Fruit fly (Drosophila melanogaster) whole organism, adult: ENCODE data around the gene CG13720.
A peak's percentile ranks its signal among the peaks of the same experiment; 100 is the strongest.

Experiments
- CG11617 ChIP-seq: fragments of 200-800 bp; sonication (Bioruptor generic); optimal IDR thresholded peaks from 2 replicates; lab custom pipeline; 2017; ENCODE audit warnings: mild to moderate bottlenecking, missing biosample characterization, missing genetic modification reagents, missing genetic modification characterization
- CG12768 ChIP-seq: fragments of 200-800 bp; sonication (Bioruptor generic); optimal IDR thresholded peaks from 2 replicates; lab custom pipeline; 2017; ENCODE audit warnings: missing biosample characterization, missing genetic modification characterization, mild to moderate bottlenecking, moderate library complexity, missing genetic modification reagents
- CG14711 ChIP-seq: fragments of 200-800 bp; sonication (Bioruptor generic); optimal IDR thresholded peaks from 2 replicates; lab custom pipeline; 2018; ENCODE audit warnings: missing biosample characterization, mild to moderate bottlenecking, missing genetic modification characterization, moderate library complexity
- CG1620 ChIP-seq: fragments of 200-800 bp; sonication (Bioruptor generic); optimal IDR thresholded peaks from 2 replicates; lab custom pipeline; 2016; ENCODE audit warnings: missing biosample characterization, missing genetic modification characterization
- CG33017 ChIP-seq: fragments of 200-800 bp; sonication (Bioruptor generic); optimal IDR thresholded peaks from 2 replicates; lab custom pipeline; 2018; ENCODE audit warnings: missing biosample characterization, mild to moderate bottlenecking, missing genetic modification characterization, moderate library complexity
- CG5204 ChIP-seq: fragments of 200-800 bp; sonication (Bioruptor generic); optimal IDR thresholded peaks from 2 replicates; lab custom pipeline; 2016; ENCODE audit warnings: missing biosample characterization, missing genetic modification characterization
- CG7045 ChIP-seq: fragments of 200-800 bp; sonication (Bioruptor generic); optimal IDR thresholded peaks from 2 replicates; lab custom pipeline; 2017; ENCODE audit warnings: missing biosample characterization, mild to moderate bottlenecking, missing genetic modification characterization
- CG7101 ChIP-seq: fragments of 200-800 bp; sonication (Bioruptor generic); optimal IDR thresholded peaks from 2 replicates; lab custom pipeline; 2018; ENCODE audit warnings: missing biosample characterization, mild to moderate bottlenecking, missing genetic modification characterization, moderate library complexity
- Clk ChIP-seq: fragments of 200-800 bp; sonication (Bioruptor generic); optimal IDR thresholded peaks from 2 replicates; lab custom pipeline; 2017; ENCODE audit warnings: missing biosample characterization, missing genetic modification characterization
- Crg-1 ChIP-seq: fragments of 200-800 bp; sonication (Bioruptor generic); optimal IDR thresholded peaks from 2 replicates; lab custom pipeline; 2016; ENCODE audit warnings: missing biosample characterization, missing genetic modification characterization
- Hr96 ChIP-seq: fragments of 200-800 bp; sonication (Bioruptor generic); optimal IDR thresholded peaks from 2 replicates; lab custom pipeline; 2016; ENCODE audit warnings: missing biosample characterization, missing genetic modification characterization
- Mnt ChIP-seq: fragments of 200-800 bp; sonication (Bioruptor generic); optimal IDR thresholded peaks from 2 replicates; lab custom pipeline; 2016; ENCODE audit warnings: missing biosample characterization, mild to moderate bottlenecking, missing genetic modification characterization
- bab1 ChIP-seq: fragments of 200-800 bp; sonication (Bioruptor generic); optimal IDR thresholded peaks from 3 replicates; lab custom pipeline; 2019; ENCODE audit warnings: missing biosample characterization, mild to moderate bottlenecking, missing genetic modification characterization, moderate library complexity
- cic ChIP-seq: fragments of 200-800 bp; sonication (Bioruptor generic); optimal IDR thresholded peaks from 2 replicates; lab custom pipeline; 2017; ENCODE audit warnings: missing biosample characterization, mild to moderate bottlenecking, missing genetic modification characterization, moderate library complexity
- cnc ChIP-seq, 2 experiments: fragments of >200 bp; optimal IDR thresholded peaks; 2 replicates each; lab custom pipeline; 2017
- kay ChIP-seq: fragments of 200-800 bp; sonication (Bioruptor generic); peaks from one replicate; lab custom pipeline; 2016; ENCODE audit warnings: missing biosample characterization, missing genetic modification characterization, borderline replicate concordance
- ovo ChIP-seq: fragments of 200-800 bp; sonication (Bioruptor generic); optimal IDR thresholded peaks from 2 replicates; lab custom pipeline; 2016; ENCODE audit warnings: missing biosample characterization, missing genetic modification characterization
- pad ChIP-seq: fragments of 200-800 bp; sonication (Bioruptor generic); optimal IDR thresholded peaks from 3 replicates; lab custom pipeline; 2017; ENCODE audit warnings: missing biosample characterization, missing genetic modification characterization, mild to moderate bottlenecking, moderate library complexity, missing genetic modification reagents
- tj ChIP-seq: fragments of 200-800 bp; sonication (Bioruptor generic); optimal IDR thresholded peaks from 3 replicates; lab custom pipeline; 2017; ENCODE audit warnings: missing biosample characterization, mild to moderate bottlenecking, missing genetic modification characterization, moderate library complexity
- toe ChIP-seq: fragments of 200-800 bp; sonication (Bioruptor generic); optimal IDR thresholded peaks from 2 replicates; lab custom pipeline; 2016; ENCODE audit warnings: missing biosample characterization, missing genetic modification characterization

CG13720 gene

DNA sequence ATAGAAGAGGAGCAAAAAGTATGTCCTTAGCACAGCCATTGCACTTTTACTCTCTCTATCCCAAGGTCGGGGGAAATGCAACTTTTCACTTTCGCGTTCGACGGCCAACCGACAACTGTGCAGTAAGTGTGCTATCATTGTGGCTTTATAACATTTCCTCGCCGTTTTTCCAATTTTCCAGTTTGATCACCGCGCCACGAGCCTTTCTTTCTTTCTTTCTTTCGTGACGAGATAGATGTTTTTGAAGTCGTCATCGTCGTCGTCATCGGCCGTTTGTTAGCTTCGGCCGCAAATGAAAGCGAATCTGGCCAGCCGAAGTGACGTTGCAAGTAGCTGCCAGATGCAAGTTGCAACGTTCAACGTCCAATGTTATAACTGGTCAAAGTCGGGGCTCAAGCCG is at the start of gene CG13720:
TSS of gene CG13720 (minus strand) at position 101 of the 400 bp plus-strand sequence.
- TF ChIP-seq CG5204 (no peak), cic (no peak), tj (no peak), CG33017 (no peak), pad (no peak), Mnt (GFP tag; lab: Kevin White, UChicago) (no peak), CG11617 (GFP tag; lab: Kevin White, UChicago) (no peak), CG14711 (no peak), CG7101 (tag; lab: Kevin White, UChicago) (no peak), Hr96 (GFP tag; lab: Kevin White, UChicago) (no peak), CG1620 (no peak), bab1 (no peak), Crg-1 (no peak)

- TF ChIP-seq cnc (optimal IDR thresholded peaks at IDR 0.05; lab: Kevin White, UChicago): no peak
- no peak for TF ChIP-seq CG7045
- no peak for TF ChIP-seq CG11617 (GFP tag; lab: Kevin White, UChicago)
- no peak for TF ChIP-seq CG5204
- TF ChIP-seq Clk: no peak
Measured at dm6 chr3L:4549341-4549740, 49.0 kb upstream of the CG13720 start.

DNA sequence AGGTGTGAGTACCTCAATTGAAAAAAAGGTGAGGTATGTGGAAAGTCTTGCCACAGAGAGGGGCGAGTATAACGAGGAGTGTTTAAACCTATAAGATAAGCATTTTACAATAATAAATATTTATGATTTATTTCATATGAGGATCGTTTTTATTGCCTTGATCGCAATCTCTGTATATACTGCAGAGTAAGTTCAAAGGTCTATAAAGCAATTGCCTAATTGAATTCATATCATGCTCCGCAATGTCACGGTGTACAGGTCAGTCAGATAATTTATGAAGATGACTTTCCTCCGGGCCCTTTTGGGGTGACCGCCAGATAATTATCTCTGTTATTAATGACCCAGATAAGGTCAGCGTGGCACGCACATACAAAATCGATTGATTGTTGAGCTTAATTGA is 48.1 kb upstream of the CG13720 start:
- TF ChIP-seq CG14711 (no peak), CG1620 (no peak), kay (GFP tag; lab: Kevin White, UChicago) (no peak), toe (no peak), CG7101 (tag; lab: Kevin White, UChicago) (no peak), CG11617 (GFP tag; lab: Kevin White, UChicago) (no peak), cnc (optimal IDR thresholded peaks at IDR 0.05; lab: Kevin White, UChicago) (no peak), tj (no peak), Hr96 (GFP tag; lab: Kevin White, UChicago) (no peak), Crg-1 (no peak)

DNA sequence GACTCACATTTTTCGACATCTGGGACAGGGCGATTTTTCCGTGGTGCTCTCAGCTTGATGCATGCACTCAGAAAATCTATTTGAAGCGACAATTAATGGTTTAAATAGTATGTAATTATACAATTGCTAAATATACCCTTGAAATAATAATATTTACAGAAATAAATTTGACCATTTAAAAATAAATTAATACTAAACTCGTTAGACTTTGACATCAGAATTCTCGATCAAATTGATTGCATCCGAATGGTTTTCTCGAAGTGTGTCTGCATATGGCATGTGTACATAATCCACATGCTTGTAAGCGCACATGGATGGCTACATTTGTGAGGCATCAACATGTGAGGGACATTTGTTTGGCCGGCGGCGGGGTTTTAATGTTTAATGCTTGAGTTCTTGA is 46.4 kb upstream of the CG13720 start:
- TF ChIP-seq CG7101 (tag; lab: Kevin White, UChicago) (no peak), toe (no peak), bab1 (no peak), Crg-1 (no peak), cic (no peak)

DNA sequence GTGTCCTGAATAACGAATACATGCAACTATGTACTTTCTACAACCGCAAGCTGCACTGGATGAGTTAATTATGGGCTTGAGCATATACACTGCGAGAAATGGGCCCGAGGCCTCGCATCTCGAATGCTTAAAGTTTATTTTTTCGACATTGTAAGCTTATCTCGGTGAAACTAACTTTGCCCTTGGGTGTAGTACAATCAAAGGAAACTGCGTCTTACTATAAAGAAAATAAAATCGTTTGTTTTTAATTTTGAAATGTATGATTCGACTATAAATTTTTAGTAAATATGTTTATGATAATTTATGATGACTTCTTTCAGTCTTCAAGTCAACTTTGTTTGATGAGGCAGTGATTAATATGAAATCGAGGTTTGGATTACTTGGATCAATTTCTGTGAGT is 45.4 kb upstream of the CG13720 start:
- TF ChIP-seq CG11617 (GFP tag; lab: Kevin White, UChicago): no peak
- no peak for TF ChIP-seq ovo (GFP tag; lab: Kevin White, UChicago)
- no peak for TF ChIP-seq CG1620
- TF ChIP-seq cnc (optimal IDR thresholded peaks at IDR 0.05; lab: Kevin White, UChicago): no peak
- no peak for TF ChIP-seq CG14711
- no peak for TF ChIP-seq Clk

DNA sequence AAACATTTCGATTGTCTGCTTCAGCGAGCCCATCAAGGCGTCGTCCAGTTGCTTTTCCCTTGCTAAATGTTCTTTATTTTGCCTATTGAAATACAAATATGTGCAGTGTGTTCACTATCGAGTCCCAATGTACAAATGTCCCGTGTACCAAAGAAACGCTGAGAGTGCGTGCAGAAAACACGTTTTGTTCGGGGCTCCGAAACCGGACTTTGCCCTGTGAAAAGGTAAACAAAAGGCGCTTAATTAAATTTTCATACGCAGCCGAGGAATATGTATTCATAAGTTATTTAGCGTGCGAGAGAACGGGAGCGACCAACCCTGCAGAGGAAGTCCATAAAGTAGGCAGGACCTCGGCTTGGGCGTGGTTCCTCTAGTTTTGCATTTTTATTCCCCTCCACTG is 44.8 kb upstream of the CG13720 start:
- TF ChIP-seq Mnt (GFP tag; lab: Kevin White, UChicago): no peak
- no peak for TF ChIP-seq CG7101 (tag; lab: Kevin White, UChicago)
- no peak for TF ChIP-seq cic
- TF ChIP-seq pad: no peak
- no peak for TF ChIP-seq CG14711
- TF ChIP-seq CG11617 (GFP tag; lab: Kevin White, UChicago): no peak
- no peak for TF ChIP-seq cnc (optimal IDR thresholded peaks at IDR 0.05; lab: Kevin White, UChicago)
- TF ChIP-seq bab1: no peak
- no peak for TF ChIP-seq Hr96 (GFP tag; lab: Kevin White, UChicago)
- no peak for TF ChIP-seq CG12768
- TF ChIP-seq tj: no peak
- TF ChIP-seq Clk: no peak

- peak; percentile 49 for TF ChIP-seq tj
- TF ChIP-seq cnc (optimal IDR thresholded peaks at IDR 0.05; lab: Kevin White, UChicago): no peak
Measured at dm6 chr3L:4544633-4545032, 44.3 kb upstream of the CG13720 start.

dm6 chr3L:4543807-4544197 is 43.5 kb upstream of the CG13720 start:
- TF ChIP-seq pad: no peak
- peak; percentile 36 for TF ChIP-seq tj
- peak; percentile 6 for TF ChIP-seq bab1
- no peak for TF ChIP-seq CG1620
- peak; percentile 38 for TF ChIP-seq Mnt (GFP tag; lab: Kevin White, UChicago)
- peak; percentile 15 for TF ChIP-seq ovo (GFP tag; lab: Kevin White, UChicago)
- no peak for TF ChIP-seq CG5204
- no peak for TF ChIP-seq cnc (optimal IDR thresholded peaks at IDR 0.05; lab: Kevin White, UChicago)
- peak; percentile 55 for TF ChIP-seq CG12768
- peak; percentile 23 for TF ChIP-seq toe
- TF ChIP-seq cic: peak; percentile 66
- TF ChIP-seq CG11617 (GFP tag; lab: Kevin White, UChicago): no peak
- TF ChIP-seq Crg-1: no peak
